Worm (Caenorhabditis elegans): ENCODE data around the gene srt-68.

srt-68 gene

ce11 chrV:5204127-5204526 is 47.8 kb downstream of the srt-68 start, which contains the start of gene ttc-37 (continued):
- peak; percentile 31 for TF ChIP-seq nhr-11 (tag; optimal IDR thresholded peaks at IDR 0.05)
- no peak for TF ChIP-seq nhr-76 (tag; optimal IDR thresholded peaks at IDR 0.05)
- TF ChIP-seq C16A3.4 (tag; optimal IDR thresholded peaks at IDR 0.05): peak; percentile 60
- peak; percentile 60 for TF ChIP-seq skn-1 (tag; optimal IDR thresholded peaks at IDR 0.05)
- peak; percentile 52 for TF ChIP-seq lin-39 (tag; optimal IDR thresholded peaks at IDR 0.05)
- TF ChIP-seq aha-1 (tag; optimal IDR thresholded peaks at IDR 0.05): no peak
- TF ChIP-seq F16B12.6 (tag; optimal IDR thresholded peaks at IDR 0.05): peak; percentile 23
- peak; percentile 33 for TF ChIP-seq fos-1 (tag; optimal IDR thresholded peaks at IDR 0.05)
- no peak for TF ChIP-seq efl-3 (GFP tag; optimal IDR thresholded peaks at IDR 0.05)
- TF ChIP-seq isw-1 (GFP tag; IDR thresholded peaks at IDR 0.05): peak; percentile 13
- no peak for TF ChIP-seq fkh-8 (tag; optimal IDR thresholded peaks at IDR 0.05)
- peak; percentile 49 for TF ChIP-seq lin-15B (tag; optimal IDR thresholded peaks at IDR 0.05)
- peak; percentile 75 for TF ChIP-seq nhr-85 (tag)
- peak; percentile 80 for TF ChIP-seq nhr-20 (tag; optimal IDR thresholded peaks at IDR 0.05)
- TF ChIP-seq lir-3 (tag; optimal IDR thresholded peaks at IDR 0.05; ENCODE audit: poor library complexity): no peak
- no peak for TF ChIP-seq nhr-237 (tag; optimal IDR thresholded peaks at IDR 0.05)
- TF ChIP-seq C34B4.2 (tag; optimal IDR thresholded peaks at IDR 0.05): no peak
- TF ChIP-seq swsn-7 (tag; optimal IDR thresholded peaks at IDR 0.05): peak; percentile 63
- TF ChIP-seq snu-23 (GFP tag; optimal IDR thresholded peaks at IDR 0.05): peak; percentile 81
- no peak for TF ChIP-seq vab-15 (tag; optimal IDR thresholded peaks at IDR 0.05)
- peak; percentile 41 for TF ChIP-seq aly-2 (tag; optimal IDR thresholded peaks at IDR 0.05)
- TF ChIP-seq ztf-11 (tag; optimal IDR thresholded peaks at IDR 0.05): no peak
- TF ChIP-seq hpl-2 (GFP tag; optimal IDR thresholded peaks at IDR 0.05): no peak
- no peak for TF ChIP-seq ceh-90 (tag; optimal IDR thresholded peaks at IDR 0.05)
- TF ChIP-seq mep-1 (tag; optimal IDR thresholded peaks at IDR 0.05): peak; percentile 70
- peak; percentile 73 for TF ChIP-seq nhr-19 (GFP tag; conservative IDR thresholded peaks at IDR 0.05)
- no peak for TF ChIP-seq ceh-63 (GFP tag; optimal IDR thresholded peaks at IDR 0.05)
- TF ChIP-seq mdl-1 (tag; optimal IDR thresholded peaks at IDR 0.05): no peak
- TF ChIP-seq lsy-2 (tag; optimal IDR thresholded peaks at IDR 0.05): peak; percentile 74 to 77
- peak; percentile 85 for TF ChIP-seq nhr-47 (tag; optimal IDR thresholded peaks at IDR 0.05)
- peak; percentile 46 for TF ChIP-seq nhr-90 (tag; optimal IDR thresholded peaks at IDR 0.05; ENCODE audit: poor library complexity)
- TF ChIP-seq blmp-1 (tag; optimal IDR thresholded peaks at IDR 0.05): peak; percentile 15
- no peak for TF ChIP-seq hlh-4 (tag; optimal IDR thresholded peaks at IDR 0.05)
- TF ChIP-seq ztf-4 (tag; optimal IDR thresholded peaks at IDR 0.05): no peak
- no peak for TF ChIP-seq zag-1 (tag; optimal IDR thresholded peaks at IDR 0.05)
- peak; percentile 19 for TF ChIP-seq pag-3 (tag; optimal IDR thresholded peaks at IDR 0.05; ENCODE audit: borderline replicate concordance, insufficient read depth)
- TF ChIP-seq unc-62 (GFP tag; optimal IDR thresholded peaks at IDR 0.05): no peak
- peak; percentile 39 for TF ChIP-seq snpc-4 (tag; optimal IDR thresholded peaks at IDR 0.05)

ce11 chrV:5203643-5204042 is 48.3 kb downstream of the srt-68 start:
- TF ChIP-seq pax-3 (tag; optimal IDR thresholded peaks at IDR 0.05): no peak
- TF ChIP-seq C04F5.9 (tag; optimal IDR thresholded peaks at IDR 0.05): no peak
- no peak for TF ChIP-seq ztf-4 (tag; optimal IDR thresholded peaks at IDR 0.05)
- TF ChIP-seq ztf-11 (tag; optimal IDR thresholded peaks at IDR 0.05): no peak
- no peak for TF ChIP-seq sox-4 (tag; optimal IDR thresholded peaks at IDR 0.05)
- no peak for TF ChIP-seq ceh-8 (GFP tag; optimal IDR thresholded peaks at IDR 0.05)
- TF ChIP-seq lin-39 (tag; optimal IDR thresholded peaks at IDR 0.05): no peak
- no peak for TF ChIP-seq blmp-1 (tag; optimal IDR thresholded peaks at IDR 0.05)
- TF ChIP-seq pag-3 (tag; optimal IDR thresholded peaks at IDR 0.05; ENCODE audit: borderline replicate concordance, insufficient read depth): no peak
- no peak for TF ChIP-seq unc-30 (tag; optimal IDR thresholded peaks at IDR 0.05)
- TF ChIP-seq nhr-90 (tag; optimal IDR thresholded peaks at IDR 0.05; ENCODE audit: poor library complexity): no peak
- no peak for TF ChIP-seq nhr-20 (tag; optimal IDR thresholded peaks at IDR 0.05)
- no peak for TF ChIP-seq lin-35 (GFP tag; optimal IDR thresholded peaks at IDR 0.05)
- no peak for TF ChIP-seq grh-1 (GFP tag; IDR thresholded peaks at IDR 0.05)
- no peak for TF ChIP-seq zip-4 (GFP tag; optimal IDR thresholded peaks at IDR 0.05)
- TF ChIP-seq sptf-1 (tag; optimal IDR thresholded peaks at IDR 0.05): no peak
- TF ChIP-seq sup-37 (GFP tag; optimal IDR thresholded peaks at IDR 0.05): no peak
- TF ChIP-seq fos-1 (tag; optimal IDR thresholded peaks at IDR 0.05): no peak
- no peak for TF ChIP-seq vab-15 (tag; optimal IDR thresholded peaks at IDR 0.05)

Data from whole organism, L1 larva.